Worm (Caenorhabditis elegans) whole organism, young adult: ENCODE results near the gene tag-335.

Experiments
- B0035.1 ChIP-seq: sonication (generic microtip); optimal IDR thresholded peaks from 2 replicates; lab custom pipeline; 2016; ENCODE audit warnings: missing genetic modification characterization, mild to moderate bottlenecking, missing compliant biosample characterization, missing genotype, missing genetic modification reagents
- ztf-18 ChIP-seq: sonication (generic microtip); optimal IDR thresholded peaks from 2 replicates; lab custom pipeline; 2016; ENCODE audit warnings: missing genotype, mild to moderate bottlenecking, missing genetic modification characterization, missing compliant biosample characterization

DNA sequence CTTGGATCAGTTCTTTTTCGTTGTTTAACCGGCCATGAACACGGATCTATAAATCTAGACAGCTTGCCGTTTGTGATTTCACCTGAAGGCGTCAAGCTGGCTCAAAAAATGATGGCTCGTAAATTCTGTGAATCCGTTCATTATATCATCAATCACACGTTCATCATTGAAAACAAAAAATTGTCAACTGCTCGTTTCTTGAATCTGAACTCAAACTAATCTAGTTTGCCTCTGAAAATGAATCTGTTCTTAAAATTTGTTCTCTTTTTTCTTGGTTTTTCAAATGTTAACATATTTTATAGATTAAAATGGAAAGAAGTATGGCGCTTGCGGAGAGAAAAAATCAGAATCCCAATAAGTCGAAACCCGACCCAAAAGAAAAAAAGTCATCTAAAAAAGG is 12.3 kb upstream of the tag-335 start, which contains the start of gene C42C1.8:
- TF ChIP-seq B0035.1, result no peak
- no peak for TF ChIP-seq ztf-18 (tag; lab: Kevin White, UChicago)
